Fruit fly (Drosophila melanogaster) whole organism, wandering third instar larva: Measurements from ENCODE around the gene CG31802.
A peak's percentile ranks its signal among the peaks of the same experiment; 100 is the strongest.

Experiments
- Abd-B ChIP-seq: fragments of >200 bp; optimal IDR thresholded peaks from 2 replicates; lab custom pipeline; 2017; ENCODE audit warnings: missing biosample characterization, missing genetic modification characterization
- CG32264 ChIP-seq: fragments of 200-800 bp; sonication (Bioruptor generic); optimal IDR thresholded peaks from 2 replicates; lab custom pipeline; 2016; ENCODE audit warnings: missing biosample characterization, missing genetic modification characterization
- CG9705 ChIP-seq: fragments of 200-800 bp; sonication (Bioruptor generic); optimal IDR thresholded peaks from 2 replicates; lab custom pipeline; 2018; ENCODE audit warnings: missing biosample characterization, mild to moderate bottlenecking, missing genetic modification characterization
- CrebA ChIP-seq: fragments of 200-800 bp; sonication (Bioruptor generic); optimal IDR thresholded peaks from 2 replicates; lab custom pipeline; 2016; ENCODE audit warnings: missing biosample characterization, mild to moderate bottlenecking, missing genetic modification characterization, borderline replicate concordance
- Dfd ChIP-seq: fragments of >200 bp; optimal IDR thresholded peaks from 2 replicates; lab custom pipeline; 2017; ENCODE audit warnings: missing biosample characterization, missing genetic modification characterization
- Dif ChIP-seq: fragments of 200-275, 200-300 bp; sonication (Bioruptor generic); optimal IDR thresholded peaks from 2 replicates; lab custom pipeline; 2018; ENCODE audit warnings: missing biosample characterization, missing genetic modification characterization; ENCODE audit not compliant: partially characterized antibody
- GATAd ChIP-seq: sonication (Bioruptor generic); optimal IDR thresholded peaks from 2 replicates; lab custom pipeline; 2016; ENCODE audit warnings: missing biosample characterization, missing genetic modification characterization
- HLH106 ChIP-seq: fragments of 200-800 bp; optimal IDR thresholded peaks from 3 replicates; lab custom pipeline; 2019; ENCODE audit warnings: missing biosample characterization, mild to moderate bottlenecking, missing genetic modification characterization, moderate library complexity
- Hnf4 ChIP-seq: fragments of 200-800 bp; sonication (Bioruptor generic); optimal IDR thresholded peaks from 2 replicates; lab custom pipeline; 2016; ENCODE audit warnings: missing biosample characterization, mild to moderate bottlenecking, missing genetic modification characterization
- Hr78 ChIP-seq: fragments of >200 bp; optimal IDR thresholded peaks from 2 replicates; lab custom pipeline; 2017; ENCODE audit warnings: missing biosample characterization, missing genetic modification characterization
- Hr83 ChIP-seq: fragments of 200-300 bp; sonication (Bioruptor generic); optimal IDR thresholded peaks from 2 replicates; lab custom pipeline; 2016; ENCODE audit warnings: missing biosample characterization, mild to moderate bottlenecking, missing genetic modification characterization, moderate library complexity; ENCODE audit not compliant: poor library complexity, severe bottlenecking
- Jra ChIP-seq: sonication (Bioruptor generic); optimal IDR thresholded peaks from 2 replicates; lab custom pipeline; 2016; ENCODE audit warnings: missing biosample characterization, missing genetic modification characterization
- Mio ChIP-seq: sonication (Bioruptor generic); optimal IDR thresholded peaks from 2 replicates; lab custom pipeline; 2016; ENCODE audit warnings: missing biosample characterization, missing genetic modification characterization
- Myc ChIP-seq: fragments of >200 bp; optimal IDR thresholded peaks from 2 replicates; lab custom pipeline; 2017
- N ChIP-seq: fragments of >200 bp; optimal IDR thresholded peaks from 2 replicates; lab custom pipeline; 2018; ENCODE audit warnings: missing biosample characterization, missing external identifiers, missing genetic modification characterization
- OdsH ChIP-seq: fragments of 200-800 bp; sonication (Bioruptor generic); optimal IDR thresholded peaks from 2 replicates; lab custom pipeline; 2016; ENCODE audit warnings: missing biosample characterization, mild to moderate bottlenecking, missing genetic modification characterization
- Rel ChIP-seq, 2 experiments: fragments of 200-800 bp; sonication (Bioruptor generic) in 1 of 2; optimal IDR thresholded peaks; 2 replicates in 1 of 2; 3 replicates in 1 of 2; lab custom pipeline; 2016 to 2019; ENCODE audit warnings: mild to moderate bottlenecking in 2 of 2, missing biosample characterization in 2 of 2, missing genetic modification characterization in 2 of 2, moderate library complexity in 1 of 2
- Sp1 ChIP-seq: fragments of 200-800 bp; sonication (Bioruptor generic); optimal IDR thresholded peaks from 3 replicates; lab custom pipeline; 2019; ENCODE audit warnings: missing biosample characterization, mild to moderate bottlenecking, missing genetic modification characterization, moderate library complexity
- Vsx2 ChIP-seq: fragments of 200-300, 225-300 bp; sonication (Bioruptor generic); optimal IDR thresholded peaks from 2 replicates; lab custom pipeline; 2018; ENCODE audit warnings: missing biosample characterization, missing genetic modification characterization; ENCODE audit not compliant: partially characterized antibody
- br ChIP-seq: fragments of 200-800 bp; sonication (Bioruptor generic); optimal IDR thresholded peaks from 2 replicates; lab custom pipeline; 2016; ENCODE audit warnings: missing biosample characterization, missing genetic modification characterization
- brk ChIP-seq: fragments of 200-800 bp; sonication (Bioruptor generic); optimal IDR thresholded peaks from 2 replicates; lab custom pipeline; 2016; ENCODE audit warnings: missing biosample characterization, mild to moderate bottlenecking, missing genetic modification characterization
- dl ChIP-seq, 2 experiments: fragments of 175-275, 200-275 bp in 1 of 2; fragments of 200-275 bp in 1 of 2; sonication (Bioruptor generic); optimal IDR thresholded peaks; lab custom pipeline; 2018; ENCODE audit warnings: mild to moderate bottlenecking in 2 of 2, missing biosample characterization in 2 of 2, missing genetic modification characterization in 2 of 2, moderate library complexity in 2 of 2; ENCODE audit not compliant: partially characterized antibody in 2 of 2, insufficient read depth in 1 of 2
- dmrt93B ChIP-seq: fragments of 200-800 bp; sonication (Bioruptor generic); optimal IDR thresholded peaks from 2 replicates; lab custom pipeline; 2018; ENCODE audit warnings: missing biosample characterization, mild to moderate bottlenecking, missing genetic modification characterization
- dsf ChIP-seq: sonication (Bioruptor generic); optimal IDR thresholded peaks from 2 replicates; lab custom pipeline; 2016; ENCODE audit warnings: missing biosample characterization, missing genetic modification characterization, borderline replicate concordance
- foxo ChIP-seq, 2 experiments: fragments of 200-800 bp; sonication (Bioruptor generic); optimal IDR thresholded peaks; 2 replicates in 1 of 2; 3 replicates in 1 of 2; lab custom pipeline; 2016 to 2017; ENCODE audit warnings: missing biosample characterization in 2 of 2, missing genetic modification characterization in 2 of 2
- fru ChIP-seq: fragments of 200-800 bp; sonication (Bioruptor generic); optimal IDR thresholded peaks from 3 replicates; lab custom pipeline; 2016; ENCODE audit warnings: missing biosample characterization, mild to moderate bottlenecking, missing genetic modification characterization
- jim ChIP-seq: fragments of 175-275, 200-325 bp; sonication (Bioruptor generic); optimal IDR thresholded peaks from 2 replicates; lab custom pipeline; 2016; ENCODE audit warnings: missing biosample characterization, mild to moderate bottlenecking, missing genetic modification characterization
- lola ChIP-seq: fragments of >200 bp; optimal IDR thresholded peaks from 2 replicates; lab custom pipeline; 2017; ENCODE audit warnings: missing biosample characterization, missing genetic modification characterization
- pan ChIP-seq: fragments of >200 bp; optimal IDR thresholded peaks from 2 replicates; lab custom pipeline; 2017
- psq ChIP-seq: fragments of 200-800 bp; sonication (Bioruptor generic); optimal IDR thresholded peaks from 3 replicates; lab custom pipeline; 2017; ENCODE audit warnings: missing biosample characterization, mild to moderate bottlenecking, missing genetic modification characterization, moderate library complexity
- sage ChIP-seq: fragments of 200-800 bp; sonication (Bioruptor generic); optimal IDR thresholded peaks from 2 replicates; lab custom pipeline; 2016; ENCODE audit warnings: missing biosample characterization, mild to moderate bottlenecking, missing genetic modification characterization
- sv ChIP-seq: fragments of 200-800 bp; sonication (Bioruptor generic); optimal IDR thresholded peaks from 3 replicates; lab custom pipeline; 2016; ENCODE audit warnings: missing biosample characterization, missing genetic modification characterization
- usp ChIP-seq: fragments of >200 bp; optimal IDR thresholded peaks from 2 replicates; lab custom pipeline; 2017; ENCODE audit warnings: missing biosample characterization, missing genetic modification characterization
- woc ChIP-seq: sonication (Bioruptor generic); optimal IDR thresholded peaks from 2 replicates; lab custom pipeline; 2016; ENCODE audit warnings: missing biosample characterization, mild to moderate bottlenecking, missing genetic modification characterization

Gene CG31802

dm6 chr2L:18209137-18209536, at the start of gene CG31802:
Gene CG31802, minus strand, starts transcription at chr2L:18209237.
- TF ChIP-seq Mio (GFP tag; lab: Kevin White, UChicago) = no peak
- no peak for TF ChIP-seq sage (GFP tag; lab: Kevin White, UChicago)
- TF ChIP-seq Dif (GFP tag; lab: Kevin White, UChicago) = no peak
- no peak for TF ChIP-seq dsf (GFP tag; lab: Kevin White, UChicago)
- no peak for TF ChIP-seq CG9705
- TF ChIP-seq Hr83 (GFP tag; lab: Kevin White, UChicago) = no peak
- no peak for TF ChIP-seq Vsx2 (GFP tag; lab: Kevin White, UChicago)
- no peak for TF ChIP-seq dmrt93B
- TF ChIP-seq CG32264 (GFP tag; lab: Kevin White, UChicago) = no peak

dm6 chr2L:18257878-18258277, 48.8 kb upstream of the CG31802 start, which contains the start of gene CG31788:
Gene CG31788, minus strand, starts transcription at chr2L:18257978.
- no peak for TF ChIP-seq N (GFP tag; lab: Kevin White, UChicago)
- no peak for TF ChIP-seq Vsx2 (GFP tag; lab: Kevin White, UChicago)
- TF ChIP-seq foxo (GFP tag; optimal IDR thresholded peaks at IDR 0.05; lab: Kevin White, UChicago) = no peak
- TF ChIP-seq OdsH = no peak
- TF ChIP-seq Hnf4 (GFP tag; lab: Kevin White, UChicago) = no peak
- no peak for TF ChIP-seq psq (GFP tag; lab: Kevin White, UChicago)
- TF ChIP-seq CG9705 = no peak
- TF ChIP-seq Hr78 (GFP tag; lab: Kevin White, UChicago) = no peak
- no peak for TF ChIP-seq Jra (GFP tag; lab: Kevin White, UChicago)
- no peak for TF ChIP-seq Myc (lab: Kevin White, UChicago)
- TF ChIP-seq CrebA (GFP tag; lab: Kevin White, UChicago) = no peak
- TF ChIP-seq br (GFP tag; lab: Kevin White, UChicago) = no peak
- TF ChIP-seq brk (GFP tag; lab: Kevin White, UChicago) = no peak
- TF ChIP-seq lola = no peak
- no peak for TF ChIP-seq usp (GFP tag; lab: Kevin White, UChicago)
- TF ChIP-seq, all 38 proteins: peak for 0

- TF ChIP-seq Mio (GFP tag; lab: Kevin White, UChicago) (no peak), Abd-B (no peak), CrebA (GFP tag; lab: Kevin White, UChicago) (no peak)
Observed at dm6 chr2L:18236493-18236892, 27.5 kb upstream of the CG31802 start.

DNA sequence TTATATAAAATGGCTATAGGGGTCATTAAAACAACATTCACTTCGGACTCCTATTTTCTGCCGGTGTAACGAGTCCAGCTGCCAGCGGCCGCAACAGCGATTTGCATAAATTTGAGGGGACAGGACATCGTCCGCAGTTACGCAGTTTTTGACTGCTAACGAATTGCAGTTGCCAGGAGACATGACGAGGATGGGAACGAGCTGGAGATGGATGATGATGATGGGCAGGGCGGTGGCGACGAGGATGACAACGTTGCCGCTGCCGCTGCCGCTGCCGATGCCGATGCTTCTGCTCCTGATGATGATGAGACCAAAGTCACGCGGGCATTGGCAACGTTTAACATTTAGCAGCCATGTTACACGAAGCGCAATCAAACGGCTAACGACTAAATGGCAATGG, 6.2 kb downstream of the CG31802 start:
- TF ChIP-seq jim (no peak), dmrt93B (no peak), sage (GFP tag; lab: Kevin White, UChicago) (no peak), Myc (lab: Kevin White, UChicago) (no peak), dsf (GFP tag; lab: Kevin White, UChicago) (no peak), Rel (GFP tag; optimal IDR thresholded peaks at IDR 0.05; lab: Kevin White, UChicago) (no peak), Rel (tag; optimal IDR thresholded peaks at IDR 0.05; lab: Kevin White, UChicago) (no peak)

- no peak for TF ChIP-seq dsf (GFP tag; lab: Kevin White, UChicago)
- no peak for TF ChIP-seq br (GFP tag; lab: Kevin White, UChicago)
- TF ChIP-seq GATAd = no peak
Observed at dm6 chr2L:18186695-18187094, 22.3 kb downstream of the CG31802 start.

dm6 chr2L:18184648-18185243, 24.3 kb downstream of the CG31802 start, which contains the start of gene Ptp36E:
Gene Ptp36E, minus strand, starts transcription at chr2L:18185007.
- no peak for TF ChIP-seq OdsH
- no peak for TF ChIP-seq Dfd (GFP tag; lab: Kevin White, UChicago)
- TF ChIP-seq GATAd = no peak
- no peak for TF ChIP-seq pan (lab: Kevin White, UChicago)
- peak; percentile 55 for TF ChIP-seq HLH106 (tag; lab: Kevin White, UChicago)
- no peak for TF ChIP-seq CG9705
- no peak for TF ChIP-seq jim
- peak; percentile 18 for TF ChIP-seq Sp1 (GFP tag; lab: Kevin White, UChicago)
- TF ChIP-seq fru (GFP tag; lab: Kevin White, UChicago) = peak; percentile 19
- TF ChIP-seq Myc (lab: Kevin White, UChicago) = no peak
- TF ChIP-seq lola = no peak
- TF ChIP-seq sv (GFP tag; lab: Kevin White, UChicago) = peak; percentile 11
- TF ChIP-seq brk (GFP tag; lab: Kevin White, UChicago) = no peak
- TF ChIP-seq CG32264 (GFP tag; lab: Kevin White, UChicago) = no peak
- TF ChIP-seq dsf (GFP tag; lab: Kevin White, UChicago) = no peak
- TF ChIP-seq Vsx2 (GFP tag; lab: Kevin White, UChicago) = no peak
- no peak for TF ChIP-seq Rel (GFP tag; optimal IDR thresholded peaks at IDR 0.05; lab: Kevin White, UChicago)
- no peak for TF ChIP-seq Rel (tag; optimal IDR thresholded peaks at IDR 0.05; lab: Kevin White, UChicago)
- no peak for TF ChIP-seq dl (GFP tag; optimal IDR thresholded peaks at IDR 0.05; lab: Kevin White, UChicago; ENCODE audit: insufficient read depth in 1 of 2, partially characterized antibody in 2 of 2)
- peak; percentile 6 for TF ChIP-seq dmrt93B
- TF ChIP-seq Mio (GFP tag; lab: Kevin White, UChicago) = no peak
- TF ChIP-seq CrebA (GFP tag; lab: Kevin White, UChicago) = no peak
- TF ChIP-seq Jra (GFP tag; lab: Kevin White, UChicago) = no peak
- TF ChIP-seq Hr78 (GFP tag; lab: Kevin White, UChicago) = no peak
- TF ChIP-seq woc (GFP tag; lab: Kevin White, UChicago) = no peak
- TF ChIP-seq foxo (GFP tag; optimal IDR thresholded peaks at IDR 0.05; lab: Kevin White, UChicago) = peak in 1 of 2 experiments; percentile 40
